Fruit fly (Drosophila melanogaster) Kc167 (cell line): ENCODE results near the gene eIF3d1.

Experiments used
- Sin3A ChIP-seq: fragments of >200 bp; optimal IDR thresholded peaks from 2 replicates; lab custom pipeline; 2018; ENCODE audit warnings: missing external identifiers
- h ChIP-seq: fragments of >200 bp; optimal IDR thresholded peaks from 3 replicates; lab custom pipeline; 2018; ENCODE audit warnings: missing external identifiers
- psq ChIP-seq: fragments of >200 bp; optimal IDR thresholded peaks from 2 replicates; lab custom pipeline; 2017; ENCODE audit warnings: missing external identifiers
- ttk ChIP-seq: sonication (Bioruptor generic); optimal IDR thresholded peaks from 2 replicates; lab custom pipeline; 2017; ENCODE audit warnings: missing external identifiers

dm6 chr3R:23726740-23727139, 46.9 kb downstream of the eIF3d1 start:
- no peak for TF ChIP-seq h
- no peak for TF ChIP-seq ttk (lab: Kevin White, UChicago)
- TF ChIP-seq psq (lab: Kevin White, UChicago), result no peak
- no peak for TF ChIP-seq Sin3A (lab: Kevin White, UChicago)
